Worm (Caenorhabditis elegans) whole organism, midembryonic: ENCODE measurements around the gene wdr-48.

Experiments
- flt-1 ChIP-seq: fragments of 200-800 bp; sonication (Bioruptor generic); IDR thresholded peaks from 2 replicates; pipeline ENCODE4 v1.3.6; 2022; ENCODE audit warnings: missing genetic modification characterization, missing compliant biosample characterization
- klf-2 ChIP-seq: fragments of 200-800 bp; sonication (Bioruptor generic); conservative IDR thresholded peaks from 2 replicates; pipeline ENCODE4 v1.3.6; 2022; ENCODE audit warnings: missing genetic modification reagents, missing genetic modification characterization, missing compliant biosample characterization
- med-1 ChIP-seq: sonication (generic microtip); optimal IDR thresholded peaks from 2 replicates; lab custom pipeline; 2017; ENCODE audit warnings: missing genetic modification characterization, mild to moderate bottlenecking, missing compliant biosample characterization, antibody characterized with exemption, missing genetic modification reagents; ENCODE audit not compliant: insufficient read depth
- tab-1 ChIP-seq: fragments of 200-800 bp; sonication (Bioruptor generic); IDR thresholded peaks from 2 replicates; pipeline ENCODE4 v1.3.6; 2022; ENCODE audit warnings: missing genetic modification characterization, missing compliant biosample characterization
- ztf-23 ChIP-seq: fragments of 200-800 bp; sonication (Bioruptor generic); IDR thresholded peaks from 2 replicates; pipeline ENCODE4 v1.3.6; 2022; ENCODE audit warnings: missing genetic modification reagents, missing genetic modification characterization, missing compliant biosample characterization
- ztf-29 ChIP-seq: fragments of 200-800 bp; sonication (Bioruptor generic); IDR thresholded peaks from 2 replicates; pipeline ENCODE4 v1.3.6; 2022; ENCODE audit warnings: missing genetic modification reagents, missing genetic modification characterization, missing compliant biosample characterization

- TF ChIP-seq tab-1 (GFP tag; lab: Robert Waterston, UW) (no peak), med-1 (no peak), ztf-29 (GFP tag; lab: Robert Waterston, UW) (no peak), flt-1 (no peak), ztf-23 (GFP tag; lab: Robert Waterston, UW) (no peak), klf-2 (GFP tag; lab: Robert Waterston, UW) (no peak)
These were observed 16.3 kb downstream of the wdr-48 start for ce11 chrIII:4594762-4595523.
